Worm (Caenorhabditis elegans): Measurements from ENCODE around the gene tgt-1.
A peak's percentile ranks its signal among the peaks of the same experiment; 100 is the strongest.

Gene tgt-1

DNA sequence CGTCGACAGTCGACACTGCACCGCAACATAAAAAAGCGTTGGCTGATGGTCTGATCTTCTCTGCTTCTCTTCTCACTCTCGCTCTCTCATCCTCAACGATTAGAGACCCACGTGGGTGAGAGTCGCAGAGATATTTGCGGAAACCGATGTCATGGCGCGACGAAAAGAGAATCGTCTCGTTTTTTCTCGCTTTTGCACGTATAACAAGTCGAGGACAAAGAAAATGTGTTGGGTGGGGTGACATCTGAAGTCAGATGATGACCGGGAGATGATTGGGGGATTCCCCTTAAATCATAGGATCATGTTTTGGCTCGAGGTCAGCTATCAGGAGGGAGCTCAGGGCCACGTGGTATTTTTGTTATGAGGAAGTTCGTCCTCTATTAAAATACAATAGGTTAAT lies 3.2 kb downstream of the tgt-1 start:
- TF ChIP-seq nhr-25 (tag; optimal IDR thresholded peaks at IDR 0.05): peak; percentile 99
- peak; percentile 89 for TF ChIP-seq elt-2 (tag; optimal IDR thresholded peaks at IDR 0.05)
- no peak for TF ChIP-seq skn-1 (tag; optimal IDR thresholded peaks at IDR 0.05)
- peak; percentile 62 for TF ChIP-seq pqm-1 (tag; optimal IDR thresholded peaks at IDR 0.05)
- TF ChIP-seq nhr-23 (tag; optimal IDR thresholded peaks at IDR 0.05): peak; percentile 93
- TF ChIP-seq nhr-28 (tag; optimal IDR thresholded peaks at IDR 0.05): peak; percentile 57
- TF ChIP-seq fos-1 (tag; optimal IDR thresholded peaks at IDR 0.05): peak; percentile 3
- TF ChIP-seq elt-1 (tag; optimal IDR thresholded peaks at IDR 0.05): peak; percentile 60
- no peak for TF ChIP-seq nhr-77 (tag; optimal IDR thresholded peaks at IDR 0.05)
- peak; percentile 88 for TF ChIP-seq jun-1 (tag; optimal IDR thresholded peaks at IDR 0.05)
- peak; percentile 40 for TF ChIP-seq mml-1 (tag; optimal IDR thresholded peaks at IDR 0.05)
- TF ChIP-seq lin-39 (tag; optimal IDR thresholded peaks at IDR 0.05): no peak
- TF ChIP-seq elt-3 (tag; optimal IDR thresholded peaks at IDR 0.05): peak in 2 of 3 experiments; percentile 73 to 93
- TF ChIP-seq ceh-9 (tag; optimal IDR thresholded peaks at IDR 0.05): no peak
- no peak for TF ChIP-seq ztf-11 (tag; optimal IDR thresholded peaks at IDR 0.05)
- TF ChIP-seq egl-27 (tag; optimal IDR thresholded peaks at IDR 0.05): peak; percentile 68
- TF ChIP-seq nhr-237 (tag; optimal IDR thresholded peaks at IDR 0.05): no peak
- TF ChIP-seq egl-5 (tag; optimal IDR thresholded peaks at IDR 0.05): no peak
- TF ChIP-seq ceh-28 (tag; optimal IDR thresholded peaks at IDR 0.05): peak; percentile 49
- TF ChIP-seq ceh-16 (tag; optimal IDR thresholded peaks at IDR 0.05): no peak
- no peak for TF ChIP-seq nhr-12 (tag; optimal IDR thresholded peaks at IDR 0.05)
- peak; percentile 99 for TF ChIP-seq mdl-1 (tag; optimal IDR thresholded peaks at IDR 0.05)
- TF ChIP-seq fkh-10 (GFP tag; optimal IDR thresholded peaks at IDR 0.05): no peak
- TF ChIP-seq nhr-43 (tag; optimal IDR thresholded peaks at IDR 0.05; ENCODE audit: poor library complexity, severe bottlenecking): peak; percentile 98
- peak; percentile 78 for TF ChIP-seq nfya-1 (tag; optimal IDR thresholded peaks at IDR 0.05; ENCODE audit: insufficient read depth)
- TF ChIP-seq sea-2 (GFP tag; optimal IDR thresholded peaks at IDR 0.05): no peak
- TF ChIP-seq aly-2 (tag; optimal IDR thresholded peaks at IDR 0.05): no peak
- peak; percentile 57 for TF ChIP-seq tbx-2 (tag; optimal IDR thresholded peaks at IDR 0.05)
- TF ChIP-seq R02D3.7 (tag; optimal IDR thresholded peaks at IDR 0.05): peak; percentile 27
- TF ChIP-seq unc-62 (GFP tag; optimal IDR thresholded peaks at IDR 0.05): peak; percentile 81
- no peak for TF ChIP-seq zag-1 (tag; optimal IDR thresholded peaks at IDR 0.05)
- peak; percentile 39 for TF ChIP-seq snpc-4 (tag; optimal IDR thresholded peaks at IDR 0.05)
- TF ChIP-seq lsy-12 (tag; optimal IDR thresholded peaks at IDR 0.05): peak; percentile 81
- TF ChIP-seq nhr-67 (tag; optimal IDR thresholded peaks at IDR 0.05): no peak
- peak; percentile 37 for TF ChIP-seq lin-15B (tag; optimal IDR thresholded peaks at IDR 0.05)
- TF ChIP-seq unc-39 (tag; optimal IDR thresholded peaks at IDR 0.05): no peak
- TF ChIP-seq fkh-2 (tag; optimal IDR thresholded peaks at IDR 0.05): no peak
- TF ChIP-seq ceh-82 (tag; optimal IDR thresholded peaks at IDR 0.05): no peak
- no peak for TF ChIP-seq nhr-11 (tag; optimal IDR thresholded peaks at IDR 0.05)
- TF ChIP-seq daf-12 (tag; optimal IDR thresholded peaks at IDR 0.05): no peak
- no peak for TF ChIP-seq ztf-4 (tag; optimal IDR thresholded peaks at IDR 0.05)
- TF ChIP-seq nhr-76 (tag; optimal IDR thresholded peaks at IDR 0.05): no peak
- TF ChIP-seq eor-1 (tag; optimal IDR thresholded peaks at IDR 0.05): no peak
- TF ChIP-seq hmg-11 (tag; optimal IDR thresholded peaks at IDR 0.05): no peak
- no peak for TF ChIP-seq ZK546.5 (tag; optimal IDR thresholded peaks at IDR 0.05)
- no peak for TF ChIP-seq ama-1 (optimal IDR thresholded peaks at IDR 0.05)
- TF ChIP-seq pha-4 (tag; optimal IDR thresholded peaks at IDR 0.05): peak; percentile 91

DNA sequence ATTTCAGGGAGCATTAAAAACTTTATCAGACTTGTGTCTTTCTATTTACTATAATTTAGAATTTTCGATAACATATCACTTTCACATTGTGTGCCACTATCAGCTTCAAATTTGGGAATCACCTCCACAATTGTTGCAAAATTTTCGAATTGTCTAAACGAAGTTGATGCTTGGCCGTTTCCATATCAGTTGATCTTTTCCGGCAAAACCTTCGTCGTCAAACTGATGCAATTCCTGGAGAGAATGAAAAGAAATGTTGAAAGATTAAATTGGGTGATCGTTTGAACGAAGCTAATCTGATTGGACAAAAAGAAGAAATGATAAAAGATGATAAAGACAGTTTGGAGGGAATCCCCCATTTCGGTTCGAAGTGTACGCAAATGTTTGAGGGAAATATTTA lies 4.0 kb downstream of the tgt-1 start:
- TF ChIP-seq hmg-11 (tag; optimal IDR thresholded peaks at IDR 0.05): no peak
- peak; percentile 34 for TF ChIP-seq ztf-4 (tag; optimal IDR thresholded peaks at IDR 0.05)
- TF ChIP-seq tbx-2 (tag; optimal IDR thresholded peaks at IDR 0.05): no peak
- TF ChIP-seq eor-1 (tag; optimal IDR thresholded peaks at IDR 0.05): no peak
- TF ChIP-seq ZK546.5 (tag; optimal IDR thresholded peaks at IDR 0.05): no peak
- no peak for TF ChIP-seq lin-39 (tag; optimal IDR thresholded peaks at IDR 0.05)
- no peak for TF ChIP-seq fkh-2 (tag; optimal IDR thresholded peaks at IDR 0.05)
- TF ChIP-seq pha-4 (tag; optimal IDR thresholded peaks at IDR 0.05): peak; percentile 34
- peak; percentile 81 for TF ChIP-seq nhr-25 (tag; optimal IDR thresholded peaks at IDR 0.05)
- TF ChIP-seq nhr-67 (tag; optimal IDR thresholded peaks at IDR 0.05): no peak
- TF ChIP-seq elt-2 (tag; optimal IDR thresholded peaks at IDR 0.05): peak; percentile 98
- no peak for TF ChIP-seq ceh-9 (tag; optimal IDR thresholded peaks at IDR 0.05)
- no peak for TF ChIP-seq nhr-76 (tag; optimal IDR thresholded peaks at IDR 0.05)
- TF ChIP-seq nhr-43 (tag; optimal IDR thresholded peaks at IDR 0.05; ENCODE audit: poor library complexity, severe bottlenecking): peak; percentile 67
- no peak for TF ChIP-seq nhr-237 (tag; optimal IDR thresholded peaks at IDR 0.05)
- TF ChIP-seq nhr-77 (tag; optimal IDR thresholded peaks at IDR 0.05): no peak
- peak; percentile 75 for TF ChIP-seq pqm-1 (tag; optimal IDR thresholded peaks at IDR 0.05)
- TF ChIP-seq aly-2 (tag; optimal IDR thresholded peaks at IDR 0.05): no peak
- TF ChIP-seq unc-39 (tag; optimal IDR thresholded peaks at IDR 0.05): no peak
- no peak for TF ChIP-seq nhr-11 (tag; optimal IDR thresholded peaks at IDR 0.05)
- TF ChIP-seq lsy-12 (tag; optimal IDR thresholded peaks at IDR 0.05): peak; percentile 38
- TF ChIP-seq elt-1 (tag; optimal IDR thresholded peaks at IDR 0.05): no peak
- TF ChIP-seq egl-5 (tag; optimal IDR thresholded peaks at IDR 0.05): no peak
- no peak for TF ChIP-seq nhr-12 (tag; optimal IDR thresholded peaks at IDR 0.05)
- TF ChIP-seq egl-27 (tag; optimal IDR thresholded peaks at IDR 0.05): peak; percentile 3
- TF ChIP-seq R02D3.7 (tag; optimal IDR thresholded peaks at IDR 0.05): peak; percentile 31
- no peak for TF ChIP-seq fkh-10 (GFP tag; optimal IDR thresholded peaks at IDR 0.05)
- TF ChIP-seq ama-1 (optimal IDR thresholded peaks at IDR 0.05): peak; percentile 94
- TF ChIP-seq lin-15B (tag; optimal IDR thresholded peaks at IDR 0.05): no peak
- TF ChIP-seq zag-1 (tag; optimal IDR thresholded peaks at IDR 0.05): no peak
- TF ChIP-seq ceh-16 (tag; optimal IDR thresholded peaks at IDR 0.05): no peak
- TF ChIP-seq ztf-11 (tag; optimal IDR thresholded peaks at IDR 0.05): no peak
- peak; percentile 67 for TF ChIP-seq fos-1 (tag; optimal IDR thresholded peaks at IDR 0.05)
- TF ChIP-seq snpc-4 (tag; optimal IDR thresholded peaks at IDR 0.05): no peak
- TF ChIP-seq daf-12 (tag; optimal IDR thresholded peaks at IDR 0.05): no peak
- TF ChIP-seq sea-2 (GFP tag; optimal IDR thresholded peaks at IDR 0.05): no peak
- peak; percentile 76 for TF ChIP-seq jun-1 (tag; optimal IDR thresholded peaks at IDR 0.05)
- peak; percentile 47 for TF ChIP-seq nhr-23 (tag; optimal IDR thresholded peaks at IDR 0.05)
- no peak for TF ChIP-seq skn-1 (tag; optimal IDR thresholded peaks at IDR 0.05)
